Worm (Caenorhabditis elegans) whole organism, L2 larva: ENCODE results near the gene chil-13.
A peak's percentile ranks its signal among the peaks of the same experiment; 100 is the strongest.

ENCODE experiments used
- C34F6.9 ChIP-seq: fragments of 150-350 bp; optimal IDR thresholded peaks from 2 replicates; lab custom pipeline; 2014; ENCODE audit warnings: missing biosample characterization, missing genetic modification characterization
- F13H6.1 ChIP-seq: sonication (generic microtip); optimal IDR thresholded peaks from 2 replicates; lab custom pipeline; 2016; ENCODE audit warnings: missing genetic modification characterization, missing compliant biosample characterization
- R02D3.7 ChIP-seq: fragments of 150-350 bp; optimal IDR thresholded peaks from 2 replicates; lab custom pipeline; 2014; ENCODE audit warnings: missing biosample characterization, missing genetic modification characterization
- Y55F3AM.14 ChIP-seq: fragments of 200-800 bp; sonication (Bioruptor generic); optimal IDR thresholded peaks from 2 replicates; lab custom pipeline; 2018; ENCODE audit warnings: mild to moderate bottlenecking, missing genetic modification characterization, missing compliant biosample characterization
- ZK546.5 ChIP-seq: sonication (generic microtip); optimal IDR thresholded peaks from 2 replicates; lab custom pipeline; 2017; ENCODE audit warnings: missing biosample characterization, missing genetic modification characterization
- alr-1 ChIP-seq: fragments of 150-350 bp; optimal IDR thresholded peaks from 2 replicates; lab custom pipeline; 2014; ENCODE audit warnings: missing biosample characterization, missing genetic modification characterization
- aly-2 ChIP-seq: fragments of 150-350 bp; optimal IDR thresholded peaks from 2 replicates; lab custom pipeline; 2014; ENCODE audit warnings: missing biosample characterization, missing genetic modification characterization
- ama-1 ChIP-seq: fragments of 150-350 bp; optimal IDR thresholded peaks from 2 replicates; lab custom pipeline; 2018; ENCODE audit warnings: inconsistent platforms
- blmp-1 ChIP-seq: sonication (generic microtip); optimal IDR thresholded peaks from 2 replicates; lab custom pipeline; 2017; ENCODE audit warnings: missing genetic modification characterization, mild to moderate bottlenecking, missing compliant biosample characterization, antibody characterized with exemption, moderate library complexity; ENCODE audit not compliant: insufficient read depth
- ceh-16 ChIP-seq: fragments of 150-350 bp; optimal IDR thresholded peaks from 2 replicates; lab custom pipeline; 2014; ENCODE audit warnings: missing biosample characterization, missing genetic modification characterization
- ceh-82 ChIP-seq: fragments of 150-350 bp; optimal IDR thresholded peaks from 2 replicates; lab custom pipeline; 2014; ENCODE audit warnings: missing biosample characterization, missing genetic modification characterization
- crh-2 ChIP-seq: sonication (generic microtip); optimal IDR thresholded peaks from 2 replicates; lab custom pipeline; 2017; ENCODE audit warnings: missing biosample characterization, missing genetic modification characterization
- dmd-4 ChIP-seq: sonication (generic microtip); optimal IDR thresholded peaks from 2 replicates; lab custom pipeline; 2017; ENCODE audit warnings: missing biosample characterization, missing genetic modification characterization
- egl-27 ChIP-seq: sonication (generic microtip); optimal IDR thresholded peaks from 3 replicates; lab custom pipeline; 2017; ENCODE audit warnings: missing biosample characterization, missing genetic modification reagents, missing genetic modification characterization
- elt-1 ChIP-seq: fragments of 150-350 bp; optimal IDR thresholded peaks from 2 replicates; lab custom pipeline; 2014; ENCODE audit warnings: missing biosample characterization, missing genetic modification characterization
- elt-3 ChIP-seq: sonication (generic microtip); optimal IDR thresholded peaks from 2 replicates; lab custom pipeline; 2017; ENCODE audit warnings: missing biosample characterization, missing genetic modification characterization
- fos-1 ChIP-seq: fragments of 150-350 bp; optimal IDR thresholded peaks from 2 replicates; lab custom pipeline; 2014; ENCODE audit warnings: missing biosample characterization, missing genetic modification characterization
- gmeb-1 ChIP-seq: fragments of 150-350 bp; optimal IDR thresholded peaks from 2 replicates; lab custom pipeline; 2014; ENCODE audit warnings: missing biosample characterization, missing genetic modification characterization
- lin-11 ChIP-seq: fragments of 150-350 bp; sonication (generic microtip); optimal IDR thresholded peaks from 2 replicates; lab custom pipeline; 2014; ENCODE audit warnings: missing biosample characterization, missing genetic modification characterization, inconsistent platforms, mixed read lengths
- lin-13 ChIP-seq: fragments of 150-350 bp; optimal IDR thresholded peaks from 2 replicates; lab custom pipeline; 2014; ENCODE audit warnings: missing biosample characterization, missing genetic modification reagents, missing genetic modification characterization
- lin-39 ChIP-seq: fragments of 150-350 bp; optimal IDR thresholded peaks from 2 replicates; lab custom pipeline; 2014; ENCODE audit warnings: missing biosample characterization, missing genetic modification reagents, missing genetic modification characterization
- lsy-2 ChIP-seq, 2 experiments: fragments of 150-350 bp in 1 of 2; sonication (generic microtip) in 1 of 2; optimal IDR thresholded peaks; 2 replicates each; lab custom pipeline; 2014 to 2017; ENCODE audit warnings: missing biosample characterization in 2 of 2, missing genetic modification characterization in 2 of 2
- mab-5 ChIP-seq: fragments of 150-350 bp; optimal IDR thresholded peaks from 2 replicates; lab custom pipeline; 2014; ENCODE audit warnings: missing biosample characterization, missing genetic modification characterization
- mdl-1 ChIP-seq, 2 experiments: fragments of 150-350 bp in 1 of 2; sonication (generic microtip) in 1 of 2; optimal IDR thresholded peaks; 2 replicates each; lab custom pipeline; 2017; ENCODE audit warnings: missing biosample characterization in 2 of 2, missing genetic modification characterization in 2 of 2
- nhr-10 ChIP-seq: sonication (generic microtip); optimal IDR thresholded peaks from 2 replicates; lab custom pipeline; 2017; ENCODE audit warnings: missing biosample characterization, missing genetic modification characterization
- nhr-11 ChIP-seq: fragments of 150-350 bp; optimal IDR thresholded peaks from 2 replicates; lab custom pipeline; 2014; ENCODE audit warnings: missing biosample characterization, missing genetic modification characterization
- nhr-12 ChIP-seq: fragments of 150-350 bp; optimal IDR thresholded peaks from 2 replicates; lab custom pipeline; 2014; ENCODE audit warnings: missing biosample characterization, missing genetic modification characterization
- nhr-129 ChIP-seq: fragments of 150-350 bp; optimal IDR thresholded peaks from 2 replicates; lab custom pipeline; 2014; ENCODE audit warnings: missing biosample characterization, missing genetic modification characterization
- nhr-21 ChIP-seq: fragments of 150-350 bp; optimal IDR thresholded peaks from 2 replicates; lab custom pipeline; 2014; ENCODE audit warnings: missing biosample characterization, missing genetic modification characterization
- nhr-23 ChIP-seq: fragments of 150-350 bp; optimal IDR thresholded peaks from 2 replicates; lab custom pipeline; 2014; ENCODE audit warnings: missing biosample characterization, missing genetic modification reagents, missing genetic modification characterization
- nhr-237 ChIP-seq: fragments of 150-350 bp; optimal IDR thresholded peaks from 2 replicates; lab custom pipeline; 2014; ENCODE audit warnings: missing biosample characterization, missing genetic modification characterization
- nhr-25 ChIP-seq: fragments of 150-350 bp; sonication (generic microtip); optimal IDR thresholded peaks from 3 replicates; lab custom pipeline; 2014; ENCODE audit warnings: missing biosample characterization, missing genetic modification characterization
- nhr-6 ChIP-seq: fragments of 150-350 bp; optimal IDR thresholded peaks from 2 replicates; lab custom pipeline; 2014; ENCODE audit warnings: missing biosample characterization, missing genetic modification characterization
- nhr-77 ChIP-seq: fragments of 150-350 bp; optimal IDR thresholded peaks from 2 replicates; lab custom pipeline; 2014; ENCODE audit warnings: missing biosample characterization, missing genetic modification characterization
- peb-1 ChIP-seq: fragments of 150-350 bp; optimal IDR thresholded peaks from 2 replicates; lab custom pipeline; 2014; ENCODE audit warnings: missing biosample characterization, missing genetic modification characterization
- sem-4 ChIP-seq: fragments of 150-350 bp; optimal IDR thresholded peaks from 2 replicates; lab custom pipeline; 2014; ENCODE audit warnings: missing biosample characterization, missing genetic modification reagents, missing genetic modification characterization
- skn-1 ChIP-seq: sonication (generic microtip); optimal IDR thresholded peaks from 2 replicates; lab custom pipeline; 2017; ENCODE audit warnings: missing biosample characterization, missing genetic modification characterization
- sma-3 ChIP-seq: sonication (generic microtip); optimal IDR thresholded peaks from 2 replicates; lab custom pipeline; 2016; ENCODE audit warnings: missing genetic modification reagents, missing genetic modification characterization, missing compliant biosample characterization
- sma-9 ChIP-seq, 2 experiments: fragments of 150-350 bp in 1 of 2; sonication (generic microtip) in 1 of 2; optimal IDR thresholded peaks; 2 replicates each; lab custom pipeline; 2014 to 2016; ENCODE audit warnings: missing genetic modification characterization in 2 of 2, mild to moderate bottlenecking in 1 of 2, missing biosample characterization in 1 of 2, missing compliant biosample characterization in 1 of 2, missing genetic modification reagents in 1 of 2, moderate library complexity in 1 of 2
- snpc-4 ChIP-seq: fragments of 150-350 bp; optimal IDR thresholded peaks from 2 replicates; lab custom pipeline; 2014; ENCODE audit warnings: missing biosample characterization, missing genetic modification characterization
- unc-39 ChIP-seq: fragments of 150-350 bp; optimal IDR thresholded peaks from 2 replicates; lab custom pipeline; 2014; ENCODE audit warnings: missing biosample characterization, missing genetic modification characterization
- unc-55 ChIP-seq: fragments of 150-350 bp; sonication (generic microtip); optimal IDR thresholded peaks from 3 replicates; lab custom pipeline; 2014; ENCODE audit warnings: missing biosample characterization, missing genetic modification reagents, missing genetic modification characterization
- unc-62 ChIP-seq: fragments of 150-350 bp; optimal IDR thresholded peaks from 2 replicates; lab custom pipeline; 2014; ENCODE audit warnings: missing biosample characterization, missing genetic modification reagents, missing genetic modification characterization
- zag-1 ChIP-seq: fragments of 150-350 bp; optimal IDR thresholded peaks from 2 replicates; lab custom pipeline; 2014; ENCODE audit warnings: missing biosample characterization, missing genetic modification characterization
- ztf-1 ChIP-seq: fragments of 200-800 bp; sonication (Bioruptor generic); conservative IDR thresholded peaks from 2 replicates; pipeline ENCODE4 v1.3.6; 2022; ENCODE audit warnings: missing genetic modification characterization, missing compliant biosample characterization
- ztf-11 ChIP-seq: sonication (generic microtip); optimal IDR thresholded peaks from 2 replicates; lab custom pipeline; 2017; ENCODE audit warnings: missing biosample characterization, missing genetic modification characterization
- ztf-4 ChIP-seq: fragments of 150-350 bp; optimal IDR thresholded peaks from 2 replicates; lab custom pipeline; 2014; ENCODE audit warnings: missing biosample characterization, missing genetic modification characterization

chil-13 gene

DNA sequence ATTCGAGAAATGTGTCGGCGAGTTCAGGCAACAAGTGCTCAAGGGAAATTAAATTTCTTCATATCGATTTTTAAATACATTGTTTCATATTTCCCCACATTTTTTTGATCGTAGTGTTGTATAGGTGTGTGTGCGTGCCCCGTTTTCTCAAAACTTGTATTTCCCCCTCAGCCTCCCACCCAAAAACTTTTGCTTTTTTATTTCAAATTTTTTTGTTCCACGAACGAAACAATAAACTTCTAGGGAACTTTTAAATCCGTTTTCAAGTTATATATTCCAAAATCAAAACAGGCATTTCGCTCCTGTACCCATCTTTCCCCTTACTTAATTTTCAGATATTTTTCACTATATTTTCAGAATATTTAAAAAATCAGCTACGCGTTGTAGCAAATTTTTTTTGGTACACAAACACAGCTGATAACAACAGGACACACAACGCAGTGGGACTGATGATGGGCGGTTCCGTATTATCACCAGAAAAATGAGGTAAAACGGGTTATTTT is 20.0 kb downstream of the chil-13 start, which contains the start of the genes M176.4 and M176.16:
Gene M176.4, plus strand, starts transcription at position 301 of the 503 bp plus-strand sequence.
Gene M176.16, plus strand, starts transcription at position 453 of the 503 bp plus-strand sequence.
- TF ChIP-seq ama-1 (lab: Kevin White, UChicago) (no peak), sma-9 (GFP tag; optimal IDR thresholded peaks at IDR 0.05; lab: Kevin White, UChicago) (no peak), sma-9 (tag; optimal IDR thresholded peaks at IDR 0.05; lab: Kevin White, UChicago) (no peak), nhr-23 (no peak), nhr-11 (no peak), egl-27 (tag; lab: Kevin White, UChicago) (no peak), ZK546.5 (tag; lab: Kevin White, UChicago) (no peak), mab-5 (no peak), nhr-6 (tag; lab: Kevin White, UChicago) (no peak), nhr-77 (tag; lab: Kevin White, UChicago) (no peak), R02D3.7 (no peak), fos-1 (tag; lab: Kevin White, UChicago) (no peak), lin-39 (tag; lab: Kevin White, UChicago) (no peak), nhr-10 (no peak), ceh-16 (tag; lab: Kevin White, UChicago) (no peak)
- TF ChIP-seq, all 48 proteins: peak for 0

DNA sequence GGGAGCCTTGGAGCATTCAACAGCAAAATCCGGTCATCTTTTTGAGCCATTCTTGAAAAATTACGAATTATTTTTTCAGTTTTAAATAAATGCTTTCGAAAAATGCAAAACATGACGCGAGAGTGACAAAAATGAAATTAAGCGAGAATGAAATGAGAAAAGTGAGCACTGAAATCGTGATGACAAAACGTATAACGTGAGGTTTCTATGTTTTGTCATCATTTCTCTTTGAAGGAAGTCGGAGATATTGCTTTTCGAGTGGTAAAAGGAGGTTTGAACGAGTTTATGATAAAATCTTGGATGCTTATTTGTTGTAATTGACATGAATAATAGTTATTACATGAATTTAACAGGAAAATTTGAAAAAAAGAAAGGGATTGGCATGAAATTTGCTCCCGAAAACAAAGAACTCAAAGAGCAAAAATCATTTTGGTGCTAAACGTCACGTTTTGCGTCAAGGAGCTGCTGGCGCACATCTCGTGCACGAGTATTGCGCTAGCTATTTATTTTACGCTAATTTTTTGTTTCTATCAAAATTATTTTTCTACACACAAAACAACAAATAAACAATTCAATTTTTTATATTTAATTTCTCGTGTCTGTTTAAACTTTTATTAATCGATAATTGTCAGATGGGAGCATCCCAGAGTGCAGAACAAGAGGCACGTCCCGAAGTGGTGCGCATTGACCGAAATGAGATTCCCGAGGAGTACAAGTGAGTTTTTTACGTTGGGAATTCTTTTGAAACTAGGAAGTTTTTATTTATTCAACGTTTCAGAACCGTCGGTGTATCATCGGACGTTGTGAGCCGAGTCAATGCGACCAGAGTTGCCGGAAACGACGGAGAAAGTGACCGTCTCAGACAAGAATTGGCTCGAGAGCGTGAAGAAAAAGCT is 21.5 kb downstream of the chil-13 start, which contains the start of the genes gss-1 and chch-3:
Gene gss-1, minus strand, starts transcription at position 51 of the 896 bp plus-strand sequence.
Gene chch-3, plus strand, starts transcription at position 633 of the 896 bp plus-strand sequence.
- TF ChIP-seq snpc-4 (peak; percentile 14), blmp-1 (tag; lab: Kevin White, UChicago) (no peak), ama-1 (lab: Kevin White, UChicago) (no peak), zag-1 (tag; lab: Kevin White, UChicago) (no peak), C34F6.9 (tag; lab: Kevin White, UChicago) (peak; percentile 85), lin-13 (peak; percentile 43), sma-3 (GFP tag; lab: Kevin White, UChicago) (peak; percentile 14), dmd-4 (no peak), nhr-11 (no peak), fos-1 (tag; lab: Kevin White, UChicago) (peak; percentile 63), peb-1 (no peak), nhr-237 (tag; lab: Kevin White, UChicago) (no peak), R02D3.7 (no peak), nhr-23 (no peak), unc-62 (GFP tag; lab: Kevin White, UChicago) (no peak), sma-9 (GFP tag; optimal IDR thresholded peaks at IDR 0.05; lab: Kevin White, UChicago) (peak; percentile 65), sma-9 (tag; optimal IDR thresholded peaks at IDR 0.05; lab: Kevin White, UChicago) (no peak), mab-5 (peak; percentile 25), mdl-1 (tag; optimal IDR thresholded peaks at IDR 0.05; lab: Kevin White, UChicago) (no peak), elt-1 (no peak), lin-39 (tag; lab: Kevin White, UChicago) (no peak), ztf-1 (no peak), ceh-16 (tag; lab: Kevin White, UChicago) (no peak), unc-55 (GFP tag; lab: Kevin White, UChicago) (peak; percentile 75), elt-3 (tag; lab: Kevin White, UChicago) (no peak), alr-1 (no peak), ztf-4 (tag; lab: Kevin White, UChicago) (no peak), unc-39 (tag; lab: Kevin White, UChicago) (no peak), gmeb-1 (tag; lab: Kevin White, UChicago) (peak; percentile 69), nhr-129 (tag; lab: Kevin White, UChicago) (peak; percentile 71), nhr-12 (tag; lab: Kevin White, UChicago) (no peak), nhr-77 (tag; lab: Kevin White, UChicago) (no peak), crh-2 (tag; lab: Kevin White, UChicago) (peak; percentile 58), nhr-25 (tag; lab: Kevin White, UChicago) (no peak), F13H6.1 (tag; lab: Kevin White, UChicago) (peak; percentile 24), egl-27 (tag; lab: Kevin White, UChicago) (no peak), ceh-82 (no peak), nhr-6 (tag; lab: Kevin White, UChicago) (no peak), lsy-2 (tag; optimal IDR thresholded peaks at IDR 0.05; lab: Kevin White, UChicago) (peak; percentile 56 to 85), nhr-10 (no peak), nhr-21 (tag; lab: Kevin White, UChicago) (peak; percentile 13), Y55F3AM.14 (GFP tag; lab: Kevin White, UChicago) (no peak), lin-11 (peak; percentile 1), sem-4 (tag; lab: Kevin White, UChicago) (no peak), ztf-11 (tag; lab: Kevin White, UChicago) (no peak), aly-2 (no peak), ZK546.5 (tag; lab: Kevin White, UChicago) (no peak), skn-1 (tag; lab: Kevin White, UChicago) (no peak)
